Worm (Caenorhabditis elegans) whole organism, late embryonic: Measurements from ENCODE around the gene F21H7.12.

Source experiments
- F13H6.1 ChIP-seq: sonication (generic microtip); optimal IDR thresholded peaks from 2 replicates; lab custom pipeline; 2016; ENCODE audit warnings: missing genetic modification characterization, missing compliant biosample characterization
- ceh-9 ChIP-seq: sonication (generic microtip); optimal IDR thresholded peaks from 2 replicates; lab custom pipeline; 2016; ENCODE audit warnings: mild to moderate bottlenecking, missing genetic modification characterization, inconsistent platforms, missing compliant biosample characterization
- hlh-30 ChIP-seq: sonication (generic microtip); optimal IDR thresholded peaks from 2 replicates; lab custom pipeline; 2017; ENCODE audit warnings: antibody characterized with exemption, missing genetic modification characterization, missing compliant biosample characterization; ENCODE audit not compliant: insufficient read depth
- mec-3 ChIP-seq: sonication (generic microtip); optimal IDR thresholded peaks from 2 replicates; lab custom pipeline; 2016; ENCODE audit warnings: borderline replicate concordance, missing genetic modification characterization, missing compliant biosample characterization
- pha-4 ChIP-seq: fragments of 150-350 bp; optimal IDR thresholded peaks from 2 replicates; lab custom pipeline; 2018; ENCODE audit warnings: missing biosample characterization, missing genetic modification reagents, missing genetic modification characterization
- pqm-1 ChIP-seq: sonication (generic microtip); optimal IDR thresholded peaks from 2 replicates; lab custom pipeline; 2016; ENCODE audit warnings: missing genetic modification characterization, missing compliant biosample characterization
- unc-86 ChIP-seq: sonication (generic microtip); optimal IDR thresholded peaks from 2 replicates; lab custom pipeline; 2016; ENCODE audit warnings: missing genetic modification characterization, missing compliant biosample characterization

DNA sequence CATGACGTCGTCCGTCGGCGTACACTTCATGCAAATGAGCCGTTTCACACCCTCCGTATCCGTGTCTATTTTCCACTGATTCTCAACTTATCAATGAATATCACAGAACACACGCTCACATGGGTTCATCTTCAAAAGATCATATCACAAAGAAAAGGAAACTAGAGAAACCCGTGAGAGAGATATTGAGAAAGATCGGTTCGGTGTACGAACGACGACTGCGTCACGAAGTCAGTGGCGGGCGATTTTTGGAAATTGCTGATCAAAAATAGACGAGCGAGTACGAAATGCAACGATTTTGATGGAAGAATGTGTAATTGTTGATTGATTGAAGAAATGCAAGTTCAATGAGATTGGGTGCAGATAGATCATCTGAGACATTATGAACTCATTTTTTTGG lies 16.6 kb upstream of the F21H7.12 start:
- no peak for TF ChIP-seq ceh-9 (tag; lab: Kevin White, UChicago)
- TF ChIP-seq mec-3, result no peak
- TF ChIP-seq pqm-1 (tag; lab: Kevin White, UChicago), result no peak
- TF ChIP-seq unc-86 (tag; lab: Kevin White, UChicago), result no peak
- TF ChIP-seq F13H6.1 (tag; lab: Kevin White, UChicago), result no peak
- TF ChIP-seq pha-4 (tag; lab: Kevin White, UChicago), result no peak
- no peak for TF ChIP-seq hlh-30 (tag; lab: Kevin White, UChicago)
